Worm (Caenorhabditis elegans): Measurements from ENCODE around the gene his-31.

- TF ChIP-seq ceh-28 (tag; optimal IDR thresholded peaks at IDR 0.05) (no peak), snpc-4 (tag; optimal IDR thresholded peaks at IDR 0.05) (no peak)
Observed at ce11 chrIV:8382695-8383094, 48.9 kb upstream of the his-31 start, which contains the start of gene D2096.9.

All from whole organism, L4 larva.